Fruit fly (Drosophila melanogaster) whole organism, larva: Measurements from ENCODE around the gene CG14137.
A peak's percentile ranks its signal among the peaks of the same experiment; 100 is the strongest.

Experiments
- noc ChIP-seq: fragments of 200-800 bp; sonication (Bioruptor generic); optimal IDR thresholded peaks from 3 replicates; lab custom pipeline; 2019; ENCODE audit warnings: missing biosample characterization, mild to moderate bottlenecking, missing genetic modification characterization, moderate library complexity

Gene CG14137

DNA sequence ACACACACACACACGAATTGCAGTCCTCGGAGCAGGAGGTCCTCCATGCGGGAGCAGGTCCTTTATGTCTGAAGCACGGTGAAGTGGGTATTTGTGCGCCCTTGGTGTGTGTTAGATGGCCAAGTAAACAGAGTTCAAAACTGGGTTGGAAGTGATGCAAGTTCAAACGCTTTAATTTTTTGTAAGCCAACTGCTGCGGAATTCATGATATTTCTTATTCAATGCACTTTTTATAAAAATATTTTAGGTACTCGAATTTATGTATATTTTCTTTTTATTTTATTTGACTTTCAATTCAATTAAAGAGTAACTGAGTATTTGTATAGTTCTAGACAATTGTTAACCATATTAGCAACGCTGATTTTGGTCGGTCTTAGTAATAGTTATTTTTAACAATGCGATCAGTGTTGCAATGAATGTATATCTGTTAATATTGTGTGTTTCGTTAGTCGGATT lies at the start of gene CG14137, which contains the start of gene CG46394:
Gene CG14137 (minus strand): TSS at position 101 of the 456 bp plus-strand sequence.
Gene CG46394 (plus strand): TSS at position 406 of the 456 bp plus-strand sequence.
- TF ChIP-seq noc (tag; lab: Kevin White, UChicago), result no peak

DNA sequence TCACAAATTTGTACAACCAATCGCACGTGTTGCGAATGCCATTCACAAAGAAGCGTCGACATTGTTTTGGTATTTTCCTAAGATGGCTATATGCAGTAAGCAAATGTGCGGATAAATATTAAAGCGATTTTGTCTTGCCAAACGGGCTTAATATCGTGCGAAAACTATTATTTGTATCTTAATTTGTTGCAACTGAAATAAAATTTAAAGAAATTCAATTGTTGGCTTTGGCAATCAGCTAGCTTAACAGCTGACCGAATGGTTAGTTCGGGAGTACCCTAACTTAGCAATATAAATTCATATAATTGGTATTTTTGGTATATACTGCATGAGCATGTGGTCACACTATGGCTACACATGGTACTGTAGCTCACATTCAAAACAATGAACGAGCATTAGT lies 48.5 kb upstream of the CG14137 start, which contains the start of the genes RIOK1 and Polr3H:
Gene RIOK1 (minus strand): TSS at position 65 of the 400 bp plus-strand sequence.
Gene Polr3H (plus strand): TSS at position 347 of the 400 bp plus-strand sequence.
- no peak for TF ChIP-seq noc (tag; lab: Kevin White, UChicago)

DNA sequence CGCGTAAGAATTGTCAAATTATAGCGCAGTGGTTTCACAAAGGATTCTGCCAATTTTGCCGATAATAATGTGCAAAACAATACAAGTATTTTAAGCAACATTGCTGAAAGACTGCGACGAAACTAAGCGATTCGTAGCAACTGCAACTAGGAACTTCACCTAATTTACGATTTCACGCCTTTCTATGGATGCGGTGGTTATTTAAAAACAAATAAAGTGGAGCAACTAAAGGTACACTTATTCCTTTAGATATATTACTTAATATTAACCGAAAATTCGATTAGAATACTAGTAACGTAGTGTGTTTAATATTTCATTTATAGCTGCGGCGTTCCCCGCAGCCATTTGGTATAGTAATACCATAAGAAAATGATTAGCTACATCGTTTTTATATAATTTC lies 46.1 kb upstream of the CG14137 start, which contains the start of gene CG6071:
Gene CG6071 (minus strand): TSS at position 101 of the 400 bp plus-strand sequence.
- no peak for TF ChIP-seq noc (tag; lab: Kevin White, UChicago)

DNA sequence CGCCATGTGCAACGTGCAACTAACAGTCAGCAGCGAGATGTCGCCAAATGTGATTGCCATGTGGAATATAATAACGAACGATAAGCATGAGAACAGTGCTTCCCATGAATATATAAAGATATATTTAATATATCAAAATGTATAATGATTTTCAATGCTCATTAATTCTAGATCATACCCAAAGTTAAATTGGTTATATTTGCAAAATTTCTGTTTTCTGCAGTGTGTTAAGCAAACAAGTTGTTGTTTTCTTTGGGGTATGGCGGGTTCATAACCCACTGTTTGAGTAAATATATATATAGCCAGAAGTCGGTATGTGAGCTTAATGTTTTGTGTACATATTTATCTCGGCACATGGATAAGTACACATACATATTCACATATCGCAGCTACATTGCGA lies 37.0 kb upstream of the CG14137 start:
- no peak for TF ChIP-seq noc (tag; lab: Kevin White, UChicago)

DNA sequence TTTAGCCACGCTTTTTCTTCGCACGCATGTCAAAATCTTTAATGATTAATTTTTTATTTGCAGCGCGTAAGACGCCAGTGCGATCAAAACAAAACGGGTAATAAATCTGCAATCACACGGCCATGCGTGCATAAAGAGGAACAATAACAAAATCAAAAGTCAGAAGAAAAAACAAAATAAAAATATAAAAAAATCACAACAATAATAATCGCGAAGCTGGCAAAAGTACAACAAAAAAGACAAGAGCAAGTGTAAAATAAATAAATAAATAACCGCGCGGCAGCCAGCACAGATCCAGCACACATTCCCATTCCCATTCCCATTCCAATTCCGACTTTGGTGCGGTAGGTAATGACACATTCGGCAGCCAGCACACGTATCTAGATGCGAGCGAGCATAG lies 34.7 kb upstream of the CG14137 start:
- TF ChIP-seq noc (tag; lab: Kevin White, UChicago), result no peak

DNA sequence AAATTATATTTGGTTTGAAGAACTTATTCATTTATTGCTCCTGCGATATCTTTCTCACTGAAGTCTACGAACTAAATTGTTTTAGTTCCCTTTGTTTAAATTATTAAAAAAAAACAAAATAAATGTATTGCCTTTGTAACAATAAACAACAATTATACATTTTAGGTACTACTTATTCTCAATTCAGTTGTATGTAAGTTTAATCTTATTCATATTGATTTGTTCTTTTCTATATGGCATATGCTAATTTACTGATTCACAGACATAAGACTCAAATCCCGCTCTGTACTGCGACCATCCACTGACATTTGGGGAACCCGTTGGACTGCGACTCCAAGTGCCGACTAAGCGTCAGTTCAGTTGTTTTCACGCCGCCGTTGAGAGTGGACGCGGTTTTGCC lies 31.2 kb upstream of the CG14137 start, which contains the start of gene CG32091:
Gene CG32091 (plus strand): TSS at position 301 of the 400 bp plus-strand sequence.
- no peak for TF ChIP-seq noc (tag; lab: Kevin White, UChicago)

DNA sequence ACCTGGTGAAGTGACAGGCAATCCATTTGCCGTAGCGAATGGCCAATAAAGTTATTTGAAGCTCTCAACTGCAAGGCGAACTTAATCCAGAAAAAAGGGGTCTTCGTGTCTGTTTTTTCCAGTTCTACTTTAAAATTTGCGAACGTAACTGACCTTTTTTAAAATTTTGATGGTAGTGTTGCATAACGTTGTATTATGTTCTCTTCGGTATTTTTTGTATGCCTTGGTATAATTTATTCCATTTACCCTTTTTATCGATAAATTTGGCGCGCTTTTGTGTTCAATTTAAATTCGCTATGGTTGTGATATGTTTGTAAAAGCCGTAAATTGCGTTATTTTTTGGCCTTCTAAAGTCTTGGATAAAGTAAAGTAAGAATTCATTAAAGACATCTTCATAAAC lies 30.8 kb upstream of the CG14137 start:
- TF ChIP-seq noc (tag; lab: Kevin White, UChicago), result no peak

DNA sequence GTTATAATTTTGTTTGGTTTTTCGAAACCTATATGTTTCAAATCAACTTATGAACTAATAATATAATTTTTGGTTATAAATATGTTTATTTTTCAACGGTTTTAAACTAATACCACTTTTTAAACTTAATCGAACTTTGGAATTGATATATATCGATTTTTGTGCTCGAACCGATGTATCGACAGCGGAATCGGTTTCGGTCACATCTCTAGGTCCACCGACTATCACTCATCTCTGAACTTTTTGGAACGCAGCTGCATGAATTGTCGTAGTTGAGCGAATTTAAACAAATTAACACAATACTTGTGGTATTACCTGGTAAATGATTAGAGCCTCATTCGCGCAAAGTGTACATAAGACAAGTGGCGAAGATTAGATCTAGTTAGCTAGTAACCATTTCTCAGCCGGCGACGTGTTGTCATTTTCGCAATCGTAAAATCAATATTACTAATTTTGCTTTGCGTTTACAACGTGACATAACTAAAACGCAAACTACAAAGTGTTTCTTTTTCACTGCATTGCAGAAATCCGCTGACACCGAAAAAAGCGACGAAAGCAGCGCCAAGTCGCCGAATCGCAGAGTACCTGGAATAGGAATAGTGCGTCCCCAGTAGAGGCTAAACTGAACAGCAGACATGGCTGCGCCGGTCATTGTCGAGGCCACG lies 28.1 kb upstream of the CG14137 start, which contains the start of gene Apt1:
Gene Apt1 (plus strand): TSS at position 219 of the 665 bp plus-strand sequence.
- TF ChIP-seq noc (tag; lab: Kevin White, UChicago), result peak; percentile 0

DNA sequence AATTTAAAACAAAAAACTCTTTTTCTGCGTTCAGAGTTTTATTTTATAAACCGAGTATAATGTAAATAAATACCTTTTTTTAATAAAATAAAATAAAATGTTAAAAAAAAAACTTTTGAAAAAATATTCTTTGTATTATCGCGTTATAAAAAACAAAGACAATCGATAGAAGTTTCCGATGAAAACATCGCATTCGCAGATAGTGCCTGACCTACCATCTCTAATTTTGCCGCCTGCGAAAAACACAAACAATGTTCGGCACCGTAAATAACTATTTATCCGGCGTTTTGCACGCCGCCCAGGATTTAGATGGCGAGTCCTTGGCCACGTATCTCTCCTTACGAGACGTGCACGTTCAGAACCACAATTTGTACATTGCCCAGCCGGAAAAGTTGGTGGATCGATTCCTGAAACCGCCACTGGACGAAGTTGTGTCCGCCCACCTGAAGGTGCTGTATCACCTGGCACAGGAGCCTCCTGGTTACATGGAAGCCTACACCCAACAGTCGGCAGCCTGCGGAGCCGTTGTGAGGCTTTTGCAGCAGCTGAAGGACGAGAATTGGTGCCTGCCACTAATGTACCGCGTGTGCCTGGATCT lies 26.5 kb upstream of the CG14137 start, which contains the start of gene PCID2:
Gene PCID2 (plus strand): TSS at position 213 of the 598 bp plus-strand sequence.
- no peak for TF ChIP-seq noc (tag; lab: Kevin White, UChicago)

DNA sequence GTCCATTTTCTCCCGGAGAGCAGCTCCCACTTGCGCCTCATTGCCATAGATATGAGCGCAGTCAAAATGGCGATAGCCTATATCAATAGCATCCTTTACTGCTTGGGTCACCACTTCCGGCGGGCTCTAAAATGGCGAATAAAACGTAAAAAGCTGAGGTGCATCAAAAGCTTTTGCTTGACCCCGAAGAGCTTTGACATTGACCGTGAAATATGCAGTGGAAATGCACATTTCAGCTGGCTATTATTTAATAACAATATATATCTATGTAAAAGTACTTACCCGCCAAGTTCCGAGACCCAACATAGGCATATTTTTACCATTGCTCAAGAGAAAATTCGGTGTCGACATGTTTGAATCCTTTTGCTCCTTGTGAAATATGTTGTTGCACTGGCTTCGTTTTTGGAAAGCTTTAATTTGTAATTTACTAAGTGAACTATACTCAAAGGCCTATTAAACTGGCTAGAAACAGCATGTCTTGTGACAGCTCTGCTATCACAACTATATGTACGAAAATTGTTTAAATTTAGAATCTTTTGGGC lies 25.8 kb upstream of the CG14137 start, which contains the start of gene CG6083:
Gene CG6083 (minus strand): TSS at position 492 of the 542 bp plus-strand sequence.
- no peak for TF ChIP-seq noc (tag; lab: Kevin White, UChicago)

DNA sequence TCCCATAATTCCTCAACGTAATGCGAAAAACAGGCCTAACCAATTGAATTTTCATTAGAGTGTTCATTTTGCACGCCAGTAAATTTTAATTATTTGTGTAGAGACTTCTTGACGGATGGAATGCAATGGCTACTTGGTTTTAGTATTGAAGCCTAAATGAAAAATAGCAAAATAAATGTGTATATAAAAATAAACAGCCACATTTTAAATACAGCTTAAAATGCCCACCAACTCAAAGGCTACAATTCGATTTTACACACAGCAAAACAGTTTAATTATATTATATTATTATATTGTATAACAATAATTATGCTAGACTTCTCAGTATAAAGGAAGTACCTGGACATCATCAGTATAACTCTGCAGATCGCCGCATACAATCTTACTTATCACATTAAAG lies 24.4 kb upstream of the CG14137 start, which contains the start of gene Akr1B:
Gene Akr1B (minus strand): TSS at position 101 of the 400 bp plus-strand sequence.
- TF ChIP-seq noc (tag; lab: Kevin White, UChicago), result no peak

DNA sequence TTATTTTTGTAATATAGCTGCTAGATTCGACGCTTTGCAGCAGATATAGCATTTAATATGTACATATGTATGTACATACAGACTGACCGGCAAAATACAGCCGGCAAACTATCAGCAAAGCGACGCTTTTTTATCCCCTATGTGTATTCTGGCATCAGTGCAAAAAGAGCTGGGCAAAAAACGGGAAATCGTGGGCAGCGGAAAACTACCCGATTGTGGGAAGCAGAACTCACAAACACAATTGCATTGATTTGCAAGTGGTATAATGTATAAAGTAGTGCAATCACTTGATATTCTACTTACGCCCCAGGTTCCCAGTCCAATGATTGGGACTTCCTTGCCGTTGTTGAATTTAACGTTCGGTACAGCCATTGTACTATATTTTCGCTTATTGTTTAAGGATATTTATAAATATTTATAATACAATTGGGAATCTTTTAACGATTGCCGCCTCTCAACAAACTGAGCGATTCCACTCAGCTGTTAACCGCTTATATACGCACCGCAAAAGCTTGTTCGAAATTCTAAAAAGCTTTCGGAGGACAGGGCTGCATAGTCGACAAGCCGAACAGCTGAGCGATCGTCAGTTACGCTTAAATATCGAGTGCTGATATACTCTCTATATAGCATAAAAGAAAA lies 23.5 kb upstream of the CG14137 start:
- TF ChIP-seq noc (tag; lab: Kevin White, UChicago), result peak; percentile 19

DNA sequence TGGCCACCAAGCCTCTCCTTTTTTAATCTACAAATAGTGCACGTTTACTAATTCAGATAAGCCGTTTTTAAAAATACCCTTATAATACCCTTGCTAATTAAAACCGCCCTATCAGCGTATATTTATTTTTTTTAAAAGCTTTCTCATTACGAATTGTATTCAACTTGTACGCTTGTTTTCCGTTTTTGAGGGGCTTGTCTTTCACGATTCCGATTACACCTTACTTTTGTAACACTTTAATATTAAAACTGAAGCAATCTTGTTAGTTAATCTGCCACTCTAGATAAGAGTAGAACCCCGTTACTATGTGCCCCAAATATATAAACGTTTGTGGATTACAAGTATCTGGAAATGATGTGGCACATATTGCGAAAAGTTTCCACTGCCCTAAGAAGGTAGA lies 22.9 kb upstream of the CG14137 start:
- no peak for TF ChIP-seq noc (tag; lab: Kevin White, UChicago)

DNA sequence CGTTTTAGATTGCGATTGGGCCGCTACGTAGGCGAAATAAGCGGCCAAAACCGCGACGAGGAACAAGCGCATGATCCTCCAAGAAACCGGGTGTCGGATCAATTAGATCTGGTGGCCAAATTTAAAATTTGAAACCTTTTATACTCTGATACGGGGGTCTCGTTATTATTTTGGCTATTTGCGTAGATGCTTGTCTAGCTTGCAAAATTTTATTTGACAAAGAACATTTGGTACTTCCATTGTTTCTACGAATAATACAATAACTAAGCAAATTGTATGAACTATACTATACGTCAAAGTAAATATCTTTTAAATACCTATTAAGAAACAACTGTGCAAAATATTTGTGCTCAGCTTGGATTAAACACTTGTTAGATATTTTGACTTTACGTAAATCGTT lies 20.1 kb upstream of the CG14137 start, which contains the start of gene Muc68Ca:
Gene Muc68Ca (minus strand): TSS at position 101 of the 400 bp plus-strand sequence.
- no peak for TF ChIP-seq noc (tag; lab: Kevin White, UChicago)

DNA sequence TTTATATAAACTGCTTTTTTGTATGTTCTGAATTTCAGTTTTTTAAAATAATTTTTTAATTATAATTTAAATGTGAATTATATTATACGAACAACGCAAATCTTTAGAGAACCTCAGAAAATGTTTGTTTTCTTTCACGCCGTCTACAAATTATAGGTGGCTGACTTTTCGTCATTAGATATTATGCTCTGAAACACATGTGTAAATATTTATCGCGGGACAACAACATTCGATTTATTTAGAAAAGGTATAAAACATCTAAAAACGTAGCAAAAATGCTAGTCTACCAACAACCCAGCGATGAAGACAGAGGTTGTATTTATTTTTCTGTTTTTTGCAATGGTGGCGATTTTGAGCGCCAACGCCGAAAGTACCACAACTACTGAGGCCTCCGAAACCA lies 10.0 kb upstream of the CG14137 start, which contains the start of gene CG42832:
Gene CG42832 (plus strand): TSS at position 301 of the 400 bp plus-strand sequence.
- no peak for TF ChIP-seq noc (tag; lab: Kevin White, UChicago)
